Worm (Caenorhabditis elegans): Measurements from ENCODE around the gene gtf-2H5.

The gtf-2H5 gene

DNA sequence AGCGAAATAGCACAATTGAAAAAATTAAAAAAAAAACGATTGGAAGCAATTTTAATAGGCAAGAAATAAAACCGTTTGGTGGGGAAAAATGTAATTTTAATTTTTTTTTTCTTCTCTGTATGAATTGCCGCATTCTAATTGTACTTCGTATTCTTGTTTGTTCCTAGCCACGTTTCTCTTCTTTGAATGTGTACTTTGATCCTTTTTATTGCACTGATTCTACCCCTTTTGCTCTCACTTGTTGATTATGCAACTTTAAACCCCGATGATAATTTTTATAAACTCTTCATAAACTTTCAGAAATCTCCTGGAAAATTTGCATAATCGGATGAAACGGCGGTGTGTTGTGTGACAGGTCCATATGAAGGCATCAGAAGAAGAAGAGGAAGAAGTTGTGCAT, 35.6 kb downstream of the gtf-2H5 start, which contains the start of gene T22F7.1:
T22F7.1 (plus strand) TSS at position 301 of the 400 bp plus-strand sequence.
- TF ChIP-seq egl-13 (tag; optimal IDR thresholded peaks at IDR 0.05) = no peak
- TF ChIP-seq C34B4.2 (tag; optimal IDR thresholded peaks at IDR 0.05) = no peak
- no peak for TF ChIP-seq nhr-77 (tag; optimal IDR thresholded peaks at IDR 0.05)
- TF ChIP-seq Y116A8C.19 (tag; optimal IDR thresholded peaks at IDR 0.05; ENCODE audit: borderline replicate concordance) = no peak
- TF ChIP-seq skn-1 (tag; optimal IDR thresholded peaks at IDR 0.05) = no peak
- TF ChIP-seq nhr-12 (tag; optimal IDR thresholded peaks at IDR 0.05) = no peak
- TF ChIP-seq ces-1 (GFP tag; optimal IDR thresholded peaks at IDR 0.05) = no peak
- no peak for TF ChIP-seq jun-1 (tag; optimal IDR thresholded peaks at IDR 0.05)
- no peak for TF ChIP-seq ztf-4 (tag; optimal IDR thresholded peaks at IDR 0.05)
- no peak for TF ChIP-seq grh-1 (GFP tag; IDR thresholded peaks at IDR 0.05)
- TF ChIP-seq mef-2 (tag; optimal IDR thresholded peaks at IDR 0.05) = no peak
- no peak for TF ChIP-seq sox-4 (tag; optimal IDR thresholded peaks at IDR 0.05)
- TF ChIP-seq fos-1 (tag; optimal IDR thresholded peaks at IDR 0.05) = no peak
- TF ChIP-seq rnt-1 (tag; optimal IDR thresholded peaks at IDR 0.05) = no peak
- no peak for TF ChIP-seq pax-3 (tag; optimal IDR thresholded peaks at IDR 0.05)

DNA sequence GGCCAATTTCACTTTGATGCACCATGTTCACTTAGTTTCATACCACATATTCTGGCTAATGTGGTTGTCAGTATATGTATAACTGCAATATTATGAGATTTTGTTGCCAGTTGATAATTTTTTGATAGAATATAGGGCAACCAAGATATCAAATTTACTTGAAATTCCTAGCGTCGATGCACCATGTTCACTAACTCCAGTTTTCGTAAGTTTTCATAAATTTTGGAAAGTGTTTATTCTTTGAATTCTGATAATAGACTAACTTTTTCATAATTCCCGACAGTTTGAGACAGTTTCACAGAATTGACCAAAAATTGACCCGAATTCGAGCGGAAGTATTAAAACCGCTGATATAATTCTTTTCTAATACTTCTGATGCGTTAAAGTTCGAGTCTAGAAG, 40.3 kb downstream of the gtf-2H5 start:
- TF ChIP-seq ztf-11 (tag; optimal IDR thresholded peaks at IDR 0.05) (no peak), efl-3 (GFP tag; optimal IDR thresholded peaks at IDR 0.05) (no peak), nhr-47 (tag; optimal IDR thresholded peaks at IDR 0.05) (no peak)

DNA sequence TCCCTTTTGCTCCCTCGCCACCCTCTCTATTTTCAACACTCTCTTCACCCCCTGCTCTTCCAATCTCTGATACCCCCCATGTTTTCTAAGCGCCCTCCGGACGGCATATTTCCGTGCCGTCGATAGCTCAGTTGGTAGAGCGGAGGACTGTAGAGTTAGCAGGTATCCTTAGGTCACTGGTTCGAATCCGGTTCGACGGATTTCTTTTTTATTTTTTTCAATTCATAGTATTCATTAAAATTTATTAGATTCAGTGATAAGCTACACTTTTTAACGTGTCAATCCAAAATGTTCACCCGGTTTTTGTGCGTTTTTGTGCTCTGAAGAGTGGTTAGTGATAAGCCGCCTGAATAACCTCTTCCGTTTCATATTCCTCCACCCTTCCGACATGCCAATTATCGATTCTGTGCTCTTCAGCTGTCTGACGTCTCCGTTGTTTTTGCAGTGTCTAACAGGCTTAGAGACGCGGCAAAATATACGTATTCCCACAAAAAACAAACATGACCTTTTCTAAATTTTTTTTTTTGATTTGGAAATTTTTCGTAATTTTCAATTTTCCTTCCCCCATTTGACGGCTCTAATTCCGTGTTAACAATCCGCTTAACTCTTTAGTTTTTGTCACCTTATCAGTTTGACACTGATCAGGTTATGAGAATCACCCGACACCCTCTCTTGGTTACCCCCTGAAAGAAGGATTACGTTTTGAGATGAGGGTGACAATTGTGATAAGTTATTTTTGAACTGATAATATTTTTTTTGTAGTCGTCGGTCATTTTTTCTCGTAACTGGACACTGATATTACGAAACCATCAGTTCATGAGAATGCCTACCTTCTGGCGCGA, 41.9 kb downstream of the gtf-2H5 start:
- TF ChIP-seq nhr-19 (GFP tag; conservative IDR thresholded peaks at IDR 0.05) = no peak; the same call in 1 of the 2 replicates
- no peak for TF ChIP-seq sup-37 (GFP tag; optimal IDR thresholded peaks at IDR 0.05)
- peak; percentile 14 for TF ChIP-seq pax-3 (tag; optimal IDR thresholded peaks at IDR 0.05)
- no peak for TF ChIP-seq unc-98 (GFP tag; IDR thresholded peaks at IDR 0.05)
- TF ChIP-seq elt-2 (tag; optimal IDR thresholded peaks at IDR 0.05) = peak; percentile 85
- TF ChIP-seq nhr-12 (tag; optimal IDR thresholded peaks at IDR 0.05) = no peak
- peak; percentile 39 for TF ChIP-seq tbx-2 (tag; optimal IDR thresholded peaks at IDR 0.05)
- TF ChIP-seq dpl-1 (GFP tag; optimal IDR thresholded peaks at IDR 0.05) = no peak
- no peak for TF ChIP-seq Y116A8C.19 (tag; optimal IDR thresholded peaks at IDR 0.05; ENCODE audit: borderline replicate concordance)
- TF ChIP-seq nhr-85 (tag) = peak; percentile 79
- no peak for TF ChIP-seq C34B4.2 (tag; optimal IDR thresholded peaks at IDR 0.05)
- TF ChIP-seq snu-23 (GFP tag; optimal IDR thresholded peaks at IDR 0.05) = peak; percentile 66
- peak; percentile 46 for TF ChIP-seq unc-86 (tag; optimal IDR thresholded peaks at IDR 0.05)
- peak; percentile 75 for TF ChIP-seq nhr-47 (tag; optimal IDR thresholded peaks at IDR 0.05)
- TF ChIP-seq fos-1 (tag; optimal IDR thresholded peaks at IDR 0.05) = peak; percentile 8
- no peak for TF ChIP-seq isw-1 (GFP tag; IDR thresholded peaks at IDR 0.05)
- TF ChIP-seq aly-2 (tag; optimal IDR thresholded peaks at IDR 0.05) = peak; percentile 34
- TF ChIP-seq pqm-1 (tag; optimal IDR thresholded peaks at IDR 0.05) = no peak
- TF ChIP-seq dsc-1 (tag; optimal IDR thresholded peaks at IDR 0.05) = peak; percentile 76
- no peak for TF ChIP-seq ceh-63 (GFP tag; optimal IDR thresholded peaks at IDR 0.05)
- peak; percentile 53 for TF ChIP-seq nhr-90 (tag; optimal IDR thresholded peaks at IDR 0.05; ENCODE audit: poor library complexity)
- TF ChIP-seq mab-9 (GFP tag; IDR thresholded peaks at IDR 0.05) = no peak
- TF ChIP-seq efl-1 (optimal IDR thresholded peaks at IDR 0.05) = peak; percentile 14 to 16
- TF ChIP-seq efl-1 (GFP tag; optimal IDR thresholded peaks at IDR 0.05 in 1 of 2) = peak in 1 of 2 experiments; percentile 92
- TF ChIP-seq ztf-11 (tag; optimal IDR thresholded peaks at IDR 0.05) = peak in 1 of 2 experiments; percentile 5
- TF ChIP-seq unc-62 (GFP tag; optimal IDR thresholded peaks at IDR 0.05) = no peak
- TF ChIP-seq nhr-71 (tag; optimal IDR thresholded peaks at IDR 0.05) = peak; percentile 62
- no peak for TF ChIP-seq unc-30 (tag; optimal IDR thresholded peaks at IDR 0.05)
- peak; percentile 56 for TF ChIP-seq egl-13 (tag; optimal IDR thresholded peaks at IDR 0.05)
- TF ChIP-seq ama-1 (optimal IDR thresholded peaks at IDR 0.05) = no peak
- TF ChIP-seq zag-1 (tag; optimal IDR thresholded peaks at IDR 0.05) = no peak
- peak; percentile 11 for TF ChIP-seq C04F5.9 (tag; optimal IDR thresholded peaks at IDR 0.05)
- TF ChIP-seq lir-3 (tag; optimal IDR thresholded peaks at IDR 0.05; ENCODE audit: poor library complexity) = peak; percentile 25
- peak; percentile 32 to 57 for TF ChIP-seq lsy-2 (tag; optimal IDR thresholded peaks at IDR 0.05)
- TF ChIP-seq swsn-7 (tag; optimal IDR thresholded peaks at IDR 0.05) = peak; percentile 59
- TF ChIP-seq unc-130 (tag; optimal IDR thresholded peaks at IDR 0.05) = peak; percentile 6
- no peak for TF ChIP-seq ceh-8 (GFP tag; optimal IDR thresholded peaks at IDR 0.05)

Data from whole organism, L1 larva.